Worm (Caenorhabditis elegans) whole organism, L3 larva: ENCODE data around the gene ufc-1.

ENCODE experiments used
- R02D3.7 ChIP-seq: fragments of 150-350 bp; optimal IDR thresholded peaks from 2 replicates; lab custom pipeline; 2014; ENCODE audit warnings: missing biosample characterization, missing genetic modification characterization
- ZK546.5 ChIP-seq: sonication (generic microtip); optimal IDR thresholded peaks from 2 replicates; lab custom pipeline; 2017; ENCODE audit warnings: missing biosample characterization, missing genetic modification characterization
- aly-2 ChIP-seq: fragments of 150-350 bp; optimal IDR thresholded peaks from 2 replicates; lab custom pipeline; 2014; ENCODE audit warnings: missing biosample characterization, missing genetic modification characterization
- ceh-16 ChIP-seq: sonication (generic microtip); optimal IDR thresholded peaks from 2 replicates; lab custom pipeline; 2017; ENCODE audit warnings: missing biosample characterization, missing genetic modification characterization
- ceh-82 ChIP-seq: fragments of 150-350 bp; optimal IDR thresholded peaks from 2 replicates; lab custom pipeline; 2014; ENCODE audit warnings: missing biosample characterization, missing genetic modification characterization
- daf-12 ChIP-seq: fragments of 150-350 bp; optimal IDR thresholded peaks from 2 replicates; lab custom pipeline; 2014; ENCODE audit warnings: missing biosample characterization, missing genetic modification reagents, missing genetic modification characterization
- egl-27 ChIP-seq: sonication (generic microtip); optimal IDR thresholded peaks from 4 replicates; lab custom pipeline; 2017; ENCODE audit warnings: missing biosample characterization, missing genetic modification reagents, missing genetic modification characterization
- elt-1 ChIP-seq: fragments of 150-350 bp; optimal IDR thresholded peaks from 2 replicates; lab custom pipeline; 2014; ENCODE audit warnings: missing biosample characterization, missing genetic modification characterization
- elt-2 ChIP-seq: sonication (generic microtip); optimal IDR thresholded peaks from 2 replicates; lab custom pipeline; 2016; ENCODE audit warnings: missing genetic modification reagents, mild to moderate bottlenecking, missing genetic modification characterization, missing compliant biosample characterization
- elt-3 ChIP-seq, 3 experiments: fragments of 150-350 bp in 1 of 3; sonication (generic microtip) in 2 of 3; optimal IDR thresholded peaks; 2 replicates in 2 of 3; 4 replicates in 1 of 3; lab custom pipeline; 2014 to 2017; ENCODE audit warnings: missing biosample characterization in 3 of 3, missing genetic modification characterization in 3 of 3
- fkh-2 ChIP-seq: fragments of 150-350 bp; optimal IDR thresholded peaks from 2 replicates; lab custom pipeline; 2014; ENCODE audit warnings: missing biosample characterization, missing genetic modification reagents, missing genetic modification characterization
- fos-1 ChIP-seq: fragments of 150-350 bp; optimal IDR thresholded peaks from 2 replicates; lab custom pipeline; 2014; ENCODE audit warnings: missing biosample characterization, missing genetic modification characterization
- jun-1 ChIP-seq: fragments of 150-350 bp; optimal IDR thresholded peaks from 2 replicates; lab custom pipeline; 2014; ENCODE audit warnings: missing biosample characterization, missing genetic modification reagents, missing genetic modification characterization
- lin-15B ChIP-seq: fragments of 150-350 bp; optimal IDR thresholded peaks from 2 replicates; lab custom pipeline; 2014; ENCODE audit warnings: missing biosample characterization, missing genetic modification characterization
- lsy-12 ChIP-seq: sonication (generic microtip); optimal IDR thresholded peaks from 2 replicates; lab custom pipeline; 2016; ENCODE audit warnings: mild to moderate bottlenecking, missing genetic modification characterization, missing compliant biosample characterization
- mdl-1 ChIP-seq: fragments of 150-350 bp; optimal IDR thresholded peaks from 2 replicates; lab custom pipeline; 2014; ENCODE audit warnings: missing biosample characterization, missing genetic modification characterization
- mml-1 ChIP-seq: fragments of 150-350 bp; sonication (generic microtip); optimal IDR thresholded peaks from 3 replicates; lab custom pipeline; 2014; ENCODE audit warnings: missing biosample characterization, missing genetic modification characterization
- nhr-11 ChIP-seq: fragments of 150-350 bp; optimal IDR thresholded peaks from 2 replicates; lab custom pipeline; 2014; ENCODE audit warnings: missing biosample characterization, missing genetic modification characterization
- nhr-23 ChIP-seq: fragments of 150-350 bp; optimal IDR thresholded peaks from 2 replicates; lab custom pipeline; 2014; ENCODE audit warnings: missing biosample characterization, missing genetic modification reagents, missing genetic modification characterization
- nhr-237 ChIP-seq: fragments of 150-350 bp; optimal IDR thresholded peaks from 2 replicates; lab custom pipeline; 2014; ENCODE audit warnings: missing biosample characterization, missing genetic modification characterization
- nhr-25 ChIP-seq: sonication (generic microtip); optimal IDR thresholded peaks from 2 replicates; lab custom pipeline; 2017; ENCODE audit warnings: missing biosample characterization, missing genetic modification characterization
- nhr-43 ChIP-seq: sonication (generic microtip); optimal IDR thresholded peaks from 2 replicates; lab custom pipeline; 2016; ENCODE audit warnings: mild to moderate bottlenecking, missing genetic modification characterization, missing compliant biosample characterization; ENCODE audit not compliant: poor library complexity, severe bottlenecking
- nhr-67 ChIP-seq: fragments of 150-350 bp; optimal IDR thresholded peaks from 2 replicates; lab custom pipeline; 2014; ENCODE audit warnings: missing biosample characterization, missing genetic modification characterization
- nhr-76 ChIP-seq: fragments of 150-350 bp; sonication (generic microtip); optimal IDR thresholded peaks from 5 replicates; lab custom pipeline; 2014; ENCODE audit warnings: missing biosample characterization, missing genetic modification characterization
- pha-4 ChIP-seq: fragments of 150-350 bp; optimal IDR thresholded peaks from 2 replicates; lab custom pipeline; 2014; ENCODE audit warnings: missing biosample characterization, missing genetic modification reagents, missing genetic modification characterization
- pqm-1 ChIP-seq: fragments of 150-350 bp; optimal IDR thresholded peaks from 2 replicates; lab custom pipeline; 2017; ENCODE audit warnings: missing biosample characterization, missing genetic modification characterization, inconsistent platforms
- sea-2 ChIP-seq: fragments of 150-350 bp; sonication (generic microtip); optimal IDR thresholded peaks from 4 replicates; lab custom pipeline; 2014; ENCODE audit warnings: missing biosample characterization, missing genetic modification reagents, missing genetic modification characterization
- skn-1 ChIP-seq: fragments of 150-350 bp; optimal IDR thresholded peaks from 2 replicates; lab custom pipeline; 2014; ENCODE audit warnings: missing biosample characterization, missing genetic modification characterization
- tbx-2 ChIP-seq: sonication (generic microtip); optimal IDR thresholded peaks from 2 replicates; lab custom pipeline; 2016; ENCODE audit warnings: mild to moderate bottlenecking, missing genetic modification characterization, missing compliant biosample characterization
- unc-62 ChIP-seq: fragments of 150-350 bp; sonication (generic microtip); optimal IDR thresholded peaks from 4 replicates; lab custom pipeline; 2014; ENCODE audit warnings: missing biosample characterization, missing genetic modification reagents, missing genetic modification characterization
- zag-1 ChIP-seq: fragments of 150-350 bp; optimal IDR thresholded peaks from 2 replicates; lab custom pipeline; 2014; ENCODE audit warnings: missing biosample characterization, missing genetic modification characterization
- ztf-11 ChIP-seq: fragments of 150-350 bp; optimal IDR thresholded peaks from 2 replicates; lab custom pipeline; 2014; ENCODE audit warnings: missing biosample characterization, missing genetic modification characterization
- ztf-4 ChIP-seq: fragments of 150-350 bp; optimal IDR thresholded peaks from 2 replicates; lab custom pipeline; 2014; ENCODE audit warnings: missing biosample characterization, missing genetic modification characterization

The ufc-1 gene

ce11 chrIII:9299919-9300318 is 31.4 kb upstream of the ufc-1 start, which contains the start of gene K01B6.3:
TSS of gene K01B6.3 (plus strand) at chrIII:9300219.
- TF ChIP-seq R02D3.7 (no peak), tbx-2 (tag; lab: Kevin White, UChicago) (no peak), elt-3 (tag; optimal IDR thresholded peaks at IDR 0.05; lab: Kevin White, UChicago) (no peak), zag-1 (tag; lab: Kevin White, UChicago) (no peak), nhr-76 (tag; lab: Kevin White, UChicago) (no peak), lsy-12 (no peak), nhr-23 (no peak), aly-2 (no peak), nhr-25 (tag; lab: Kevin White, UChicago) (no peak), nhr-237 (no peak), ceh-16 (tag; lab: Kevin White, UChicago) (no peak), sea-2 (GFP tag; lab: Kevin White, UChicago) (no peak), mdl-1 (tag; lab: Kevin White, UChicago) (no peak), unc-62 (GFP tag; lab: Kevin White, UChicago) (no peak), pqm-1 (tag; lab: Kevin White, UChicago) (no peak), ZK546.5 (no peak), skn-1 (tag; lab: Kevin White, UChicago) (no peak), elt-2 (tag; lab: Kevin White, UChicago) (no peak), nhr-67 (no peak)
- TF ChIP-seq, all 47 proteins: peak for 0

DNA sequence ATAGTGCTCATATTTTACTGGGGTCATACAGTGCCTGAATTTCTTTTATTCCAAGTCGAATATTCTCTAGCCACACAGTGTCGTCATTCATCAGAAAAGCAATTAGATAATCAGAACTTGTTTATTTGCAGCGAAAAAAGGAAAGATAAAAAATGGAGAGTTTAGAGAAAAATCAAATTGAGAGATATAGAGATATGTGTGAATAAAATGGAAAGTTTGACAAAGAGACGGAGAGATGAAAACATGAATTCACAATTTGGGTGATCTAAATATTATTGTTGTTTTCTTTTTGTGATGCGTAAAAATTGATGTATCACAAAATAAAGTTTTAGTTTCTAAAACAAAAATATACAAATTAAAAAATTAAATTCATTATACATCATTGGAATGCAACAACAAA is 30.6 kb upstream of the ufc-1 start:
- TF ChIP-seq nhr-67 (no peak), nhr-23 (peak; percentile 29), nhr-25 (tag; lab: Kevin White, UChicago) (peak; percentile 17), nhr-43 (tag; lab: Kevin White, UChicago) (no peak)

DNA sequence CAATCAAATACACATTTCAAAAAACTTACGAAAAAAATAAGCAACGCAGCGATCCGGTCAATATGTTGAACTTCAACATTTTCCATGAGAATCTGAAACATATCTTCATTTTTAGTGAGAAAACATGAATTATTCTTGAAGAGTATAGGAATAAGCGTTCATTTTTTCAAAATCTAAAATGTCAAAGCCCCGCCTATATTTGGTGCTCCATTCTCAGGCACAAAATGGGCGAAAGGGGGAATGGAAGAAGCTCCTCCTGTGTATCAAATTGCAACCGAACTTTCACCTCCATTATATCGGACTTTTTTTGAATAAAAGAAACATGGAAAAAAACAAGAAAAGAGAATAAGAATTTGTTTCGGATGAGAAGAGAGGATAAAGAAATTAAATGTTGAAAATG is 24.7 kb upstream of the ufc-1 start, which contains the start of gene srx-45:
Gene srx-45, minus strand, starts transcription at position 101 of the 400 bp plus-strand sequence.
- TF ChIP-seq fkh-2 (tag; lab: Kevin White, UChicago), result no peak
- no peak for TF ChIP-seq fos-1 (tag; lab: Kevin White, UChicago)
- no peak for TF ChIP-seq pqm-1 (tag; lab: Kevin White, UChicago)
- TF ChIP-seq ztf-4 (tag; lab: Kevin White, UChicago), result no peak
- TF ChIP-seq zag-1 (tag; lab: Kevin White, UChicago), result no peak
- no peak for TF ChIP-seq daf-12 (tag; lab: Kevin White, UChicago)
- no peak for TF ChIP-seq jun-1 (tag; lab: Kevin White, UChicago)
- TF ChIP-seq mml-1, result no peak
- no peak for TF ChIP-seq lin-15B (tag; lab: Kevin White, UChicago)
- TF ChIP-seq nhr-76 (tag; lab: Kevin White, UChicago), result no peak
- TF ChIP-seq sea-2 (GFP tag; lab: Kevin White, UChicago), result no peak
- TF ChIP-seq nhr-23, result no peak
- TF ChIP-seq nhr-237, result no peak
- TF ChIP-seq nhr-67, result no peak
- TF ChIP-seq ceh-82 (tag; lab: Kevin White, UChicago), result no peak
- TF ChIP-seq ztf-11 (tag; lab: Kevin White, UChicago), result no peak
- TF ChIP-seq egl-27 (tag; lab: Kevin White, UChicago), result no peak
- no peak for TF ChIP-seq skn-1 (tag; lab: Kevin White, UChicago)
- TF ChIP-seq, all 47 proteins: peak for 0

DNA sequence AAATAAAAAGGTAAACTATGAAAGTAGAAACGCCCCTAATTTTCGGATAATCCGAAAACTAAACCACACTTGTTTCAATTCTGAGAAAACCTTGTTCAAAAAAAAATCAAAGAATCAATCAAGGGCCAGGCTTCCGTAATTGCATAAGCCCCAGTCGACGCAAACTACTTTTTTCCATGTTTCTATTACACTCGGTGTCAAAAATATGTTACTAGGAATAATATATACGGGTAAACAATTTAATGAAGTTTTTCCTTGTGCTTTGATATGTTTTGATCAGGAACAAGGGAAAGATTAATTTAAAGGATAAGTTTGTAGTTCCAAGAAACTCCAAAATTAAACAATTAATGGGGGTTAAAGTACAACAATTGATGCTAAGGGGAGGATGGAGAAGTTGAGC is 21.5 kb upstream of the ufc-1 start:
- no peak for TF ChIP-seq mml-1
- TF ChIP-seq nhr-11 (tag; lab: Kevin White, UChicago), result peak; percentile 76
- no peak for TF ChIP-seq pha-4 (tag; lab: Kevin White, UChicago)
- TF ChIP-seq nhr-76 (tag; lab: Kevin White, UChicago), result no peak
- no peak for TF ChIP-seq zag-1 (tag; lab: Kevin White, UChicago)

ce11 chrIII:9314476-9314875 is 16.8 kb upstream of the ufc-1 start, which contains the start of gene C40H1.8:
TSS of gene C40H1.8 (plus strand) at chrIII:9314717.
- TF ChIP-seq jun-1 (tag; lab: Kevin White, UChicago) (no peak), nhr-43 (tag; lab: Kevin White, UChicago) (no peak), pha-4 (tag; lab: Kevin White, UChicago) (no peak), elt-2 (tag; lab: Kevin White, UChicago) (peak; percentile 51), elt-1 (no peak), mml-1 (no peak)
